Worm (Caenorhabditis elegans) whole organism, L1 larva: ENCODE results near the gene Y47D3B.4.
A peak's percentile ranks its signal among the peaks of the same experiment; 100 is the strongest.

Source experiments
- aha-1 ChIP-seq: fragments of 150-350 bp; optimal IDR thresholded peaks from 2 replicates; lab custom pipeline; 2014; ENCODE audit warnings: missing biosample characterization, missing genetic modification characterization
- ceh-82 ChIP-seq, 3 experiments: fragments of 150-350 bp in 1 of 3; sonication (generic microtip) in 2 of 3; optimal IDR thresholded peaks; 2 replicates each; lab custom pipeline; 2014 to 2017; ENCODE audit warnings: missing biosample characterization in 3 of 3, missing genetic modification characterization in 3 of 3
- ceh-88 ChIP-seq: fragments of 200-800 bp; sonication (Bioruptor generic); IDR thresholded peaks from 2 replicates; pipeline ENCODE4 v1.3.6; 2022; ENCODE audit warnings: missing genetic modification characterization, missing compliant biosample characterization
- fkh-10 ChIP-seq: sonication (generic microtip); optimal IDR thresholded peaks from 2 replicates; lab custom pipeline; 2017; ENCODE audit warnings: missing biosample characterization, missing genetic modification reagents, missing genetic modification characterization
- fos-1 ChIP-seq: fragments of 150-350 bp; optimal IDR thresholded peaks from 2 replicates; lab custom pipeline; 2014; ENCODE audit warnings: missing biosample characterization, missing genetic modification characterization
- mep-1 ChIP-seq: fragments of 150-350 bp; optimal IDR thresholded peaks from 2 replicates; lab custom pipeline; 2014; ENCODE audit warnings: missing biosample characterization, missing genetic modification characterization
- nhr-237 ChIP-seq: fragments of 150-350 bp; optimal IDR thresholded peaks from 2 replicates; lab custom pipeline; 2014; ENCODE audit warnings: missing biosample characterization, missing genetic modification characterization
- nhr-90 ChIP-seq: sonication (generic microtip); optimal IDR thresholded peaks from 2 replicates; lab custom pipeline; 2016; ENCODE audit warnings: mild to moderate bottlenecking, missing genetic modification characterization, missing compliant biosample characterization; ENCODE audit not compliant: poor library complexity
- swsn-7 ChIP-seq: sonication (generic microtip); optimal IDR thresholded peaks from 2 replicates; lab custom pipeline; 2016; ENCODE audit warnings: missing genetic modification characterization, missing compliant biosample characterization
- tbx-2 ChIP-seq: sonication (generic microtip); optimal IDR thresholded peaks from 2 replicates; lab custom pipeline; 2016; ENCODE audit warnings: missing genetic modification characterization, missing compliant biosample characterization
- unc-62 ChIP-seq: fragments of 150-350 bp; optimal IDR thresholded peaks from 2 replicates; lab custom pipeline; 2014; ENCODE audit warnings: missing biosample characterization, missing genetic modification reagents, missing genetic modification characterization
- unc-98 ChIP-seq: fragments of 200-800 bp; sonication (Bioruptor generic); IDR thresholded peaks from 2 replicates; pipeline ENCODE4 v1.3.6; 2022; ENCODE audit warnings: missing genetic modification characterization, missing compliant biosample characterization
- xbp-1 ChIP-seq: sonication (generic microtip); optimal IDR thresholded peaks from 2 replicates; lab custom pipeline; 2016; ENCODE audit warnings: missing genetic modification characterization, missing compliant biosample characterization
- ztf-11 ChIP-seq, 2 experiments: sonication (generic microtip); optimal IDR thresholded peaks; 2 replicates each; lab custom pipeline; 2016 to 2017; ENCODE audit warnings: missing genetic modification characterization in 2 of 2, missing biosample characterization in 1 of 2, missing compliant biosample characterization in 1 of 2

DNA sequence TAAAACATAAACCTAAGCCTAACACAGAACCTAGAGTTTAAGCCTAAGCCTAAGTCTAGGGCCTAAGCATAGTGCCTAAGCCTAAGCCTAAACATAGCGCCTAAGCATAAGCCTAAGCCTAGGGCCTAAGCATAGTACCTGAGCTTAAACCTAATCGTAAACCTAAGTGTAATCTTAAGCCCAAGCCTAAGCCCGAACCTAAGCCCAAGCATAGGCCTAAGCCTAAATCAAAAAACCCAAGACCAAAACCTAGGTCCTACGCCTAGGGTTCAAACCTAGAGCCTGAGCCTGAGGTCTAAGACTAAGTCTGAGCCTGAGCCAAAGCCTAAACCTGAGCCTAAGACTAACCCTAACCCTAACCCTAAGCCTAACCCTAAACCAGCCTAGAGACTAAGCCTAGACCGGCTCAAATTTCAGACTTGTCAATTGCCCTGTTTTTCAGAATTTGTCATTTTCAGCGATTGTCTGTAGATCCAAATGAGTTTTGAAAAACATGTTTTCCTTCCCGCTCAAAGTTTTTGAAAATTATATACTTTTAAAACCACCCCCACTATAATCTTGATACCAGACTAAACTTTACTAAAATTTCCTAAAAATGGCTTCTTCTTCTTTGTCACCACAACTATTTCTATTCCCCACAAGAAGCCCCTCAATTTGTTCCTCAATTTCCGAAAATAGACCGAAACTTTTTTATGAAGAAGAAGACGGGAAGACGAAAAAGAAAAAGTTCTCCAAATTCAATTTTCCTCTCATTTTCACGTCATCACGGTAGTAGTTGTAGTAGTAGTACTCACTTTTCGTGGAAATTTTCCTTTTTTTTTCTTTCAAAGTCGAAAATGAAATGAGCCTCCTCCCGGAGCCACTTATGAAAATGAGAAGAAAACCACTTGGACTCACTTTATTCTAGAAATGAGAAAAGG lies 13.3 kb upstream of the Y47D3B.4 start:
- no peak for TF ChIP-seq unc-62 (GFP tag; lab: Kevin White, UChicago)
- no peak for TF ChIP-seq xbp-1 (tag; lab: Kevin White, UChicago)
- no peak for TF ChIP-seq ceh-82 (tag; optimal IDR thresholded peaks at IDR 0.05; lab: Kevin White, UChicago)
- TF ChIP-seq tbx-2 (tag; lab: Kevin White, UChicago), result peak; percentile 6
- no peak for TF ChIP-seq unc-98 (GFP tag; lab: Robert Waterston, UW)
- no peak for TF ChIP-seq mep-1 (tag; lab: Kevin White, UChicago)
- no peak for TF ChIP-seq nhr-90 (tag; lab: Kevin White, UChicago)
- TF ChIP-seq nhr-237 (tag; lab: Kevin White, UChicago), result no peak
- TF ChIP-seq fkh-10 (GFP tag; lab: Kevin White, UChicago), result peak; percentile 71
- no peak for TF ChIP-seq ztf-11 (tag; optimal IDR thresholded peaks at IDR 0.05; lab: Kevin White, UChicago)
- TF ChIP-seq fos-1 (tag; lab: Kevin White, UChicago), result no peak
- no peak for TF ChIP-seq swsn-7
- TF ChIP-seq ceh-88 (GFP tag; lab: Robert Waterston, UW), result no peak
- no peak for TF ChIP-seq aha-1
